Worm (Caenorhabditis elegans) whole organism, L4 larva: ENCODE results near the gene C36E6.2.

ENCODE experiments used
- D1046.2 ChIP-seq: fragments of 200-800 bp; sonication (Bioruptor generic); IDR thresholded peaks from 2 replicates; pipeline ENCODE4 v1.3.6; 2022; ENCODE audit warnings: missing genetic modification characterization, missing compliant biosample characterization
- F10B5.3 ChIP-seq: sonication (generic microtip); optimal IDR thresholded peaks from 2 replicates; lab custom pipeline; 2016; ENCODE audit warnings: mild to moderate bottlenecking, missing genetic modification characterization, missing compliant biosample characterization
- F37D6.2 ChIP-seq: sonication (generic microtip); optimal IDR thresholded peaks from 2 replicates; lab custom pipeline; 2016; ENCODE audit warnings: mild to moderate bottlenecking, missing genetic modification characterization, missing compliant biosample characterization
- F44E2.7 ChIP-seq: fragments of 200-800 bp; sonication (Bioruptor generic); IDR thresholded peaks from 2 replicates; pipeline ENCODE4 v2.1.2; 2022; ENCODE audit warnings: missing genetic modification characterization, missing compliant biosample characterization
- F49E8.2 ChIP-seq: sonication (generic microtip); optimal IDR thresholded peaks from 2 replicates; lab custom pipeline; 2016; ENCODE audit warnings: missing compliant biosample characterization, mild to moderate bottlenecking, missing genetic modification characterization, borderline replicate concordance
- T20F7.1 ChIP-seq: fragments of 200-800 bp; sonication (Bioruptor generic); optimal IDR thresholded peaks from 2 replicates; lab custom pipeline; 2018; ENCODE audit warnings: mild to moderate bottlenecking, missing genetic modification characterization, missing compliant biosample characterization
- Y48G9A.11 ChIP-seq: fragments of 200-800 bp; sonication (Bioruptor generic); IDR thresholded peaks from 2 replicates; pipeline ENCODE4 v1.3.6; 2022; ENCODE audit warnings: missing genetic modification reagents, missing genetic modification characterization, missing compliant biosample characterization
- Y5F2A.4 ChIP-seq: fragments of 200-800 bp; sonication (Bioruptor generic); optimal IDR thresholded peaks from 2 replicates; lab custom pipeline; 2018; ENCODE audit warnings: mild to moderate bottlenecking, missing genetic modification characterization, missing compliant biosample characterization
- Y75B8A.6 ChIP-seq: fragments of 200-800 bp; sonication (Bioruptor generic); IDR thresholded peaks from 2 replicates; pipeline ENCODE4 v1.3.6; 2022; ENCODE audit warnings: missing genetic modification reagents, missing genetic modification characterization, missing compliant biosample characterization
- ZK337.2 ChIP-seq: fragments of 200-800 bp; sonication (Bioruptor generic); IDR thresholded peaks from 2 replicates; pipeline ENCODE4 v1.3.6; 2022; ENCODE audit warnings: missing genetic modification reagents, missing genetic modification characterization, missing compliant biosample characterization
- ZK546.5 ChIP-seq, 2 experiments: sonication (generic microtip); optimal IDR thresholded peaks; 2 replicates each; lab custom pipeline; 2017; ENCODE audit warnings: missing biosample characterization in 2 of 2, missing genetic modification characterization in 2 of 2
- ama-1 ChIP-seq: fragments of 150-350 bp; optimal IDR thresholded peaks from 2 replicates; lab custom pipeline; 2014; ENCODE audit warnings: inconsistent platforms, mixed read lengths
- arid-1 ChIP-seq: fragments of 200-800 bp; sonication (Bioruptor generic); conservative IDR thresholded peaks from 2 replicates; pipeline ENCODE4 v1.3.6; 2022; ENCODE audit warnings: missing genetic modification reagents, missing genetic modification characterization, missing compliant biosample characterization
- attf-4 ChIP-seq: sonication (generic microtip); optimal IDR thresholded peaks from 3 replicates; lab custom pipeline; 2017; ENCODE audit warnings: missing biosample characterization, missing genetic modification characterization
- ceh-32 ChIP-seq: sonication (generic microtip); optimal IDR thresholded peaks from 2 replicates; lab custom pipeline; 2016; ENCODE audit warnings: mild to moderate bottlenecking, missing genetic modification characterization, missing compliant biosample characterization; ENCODE audit not compliant: poor library complexity
- ceh-62 ChIP-seq: sonication (generic microtip); optimal IDR thresholded peaks from 2 replicates; lab custom pipeline; 2017; ENCODE audit warnings: missing biosample characterization, missing genetic modification characterization
- ceh-82 ChIP-seq: sonication (generic microtip); optimal IDR thresholded peaks from 2 replicates; lab custom pipeline; 2017; ENCODE audit warnings: missing biosample characterization, missing genetic modification characterization
- ctbp-1 ChIP-seq: fragments of 200-800 bp; sonication (Bioruptor generic); IDR thresholded peaks from 2 replicates; pipeline ENCODE4 v1.3.6; 2022; ENCODE audit warnings: missing genetic modification reagents, missing genetic modification characterization, missing compliant biosample characterization
- daf-12 ChIP-seq: fragments of 150-350 bp; optimal IDR thresholded peaks from 2 replicates; lab custom pipeline; 2014; ENCODE audit warnings: missing biosample characterization, missing genetic modification reagents, missing genetic modification characterization
- daf-19 ChIP-seq: fragments of 200-800 bp; sonication (Bioruptor generic); conservative IDR thresholded peaks from 2 replicates; pipeline ENCODE4 v1.3.6; 2022; ENCODE audit warnings: missing genetic modification characterization, missing compliant biosample characterization
- dmd-6 ChIP-seq: fragments of 200-800 bp; sonication (Bioruptor generic); IDR thresholded peaks from 2 replicates; pipeline ENCODE4 v1.3.6; 2022; ENCODE audit warnings: missing genetic modification reagents, missing genetic modification characterization, missing compliant biosample characterization
- dmd-9 ChIP-seq: fragments of 200-800 bp; sonication (Bioruptor generic); IDR thresholded peaks from 2 replicates; pipeline ENCODE4 v1.3.6; 2022; ENCODE audit warnings: missing genetic modification reagents, missing genetic modification characterization, missing compliant biosample characterization
- dpl-1 ChIP-seq: fragments of 150-350 bp; optimal IDR thresholded peaks from 2 replicates; lab custom pipeline; 2014; ENCODE audit warnings: missing biosample characterization, missing genetic modification reagents, missing genetic modification characterization
- duxl-1 ChIP-seq: sonication (generic microtip); optimal IDR thresholded peaks from 2 replicates; lab custom pipeline; 2016; ENCODE audit warnings: mild to moderate bottlenecking, missing genetic modification characterization, moderate library complexity, missing compliant biosample characterization; ENCODE audit not compliant: poor library complexity
- egl-27 ChIP-seq: sonication (generic microtip); optimal IDR thresholded peaks from 3 replicates; lab custom pipeline; 2017; ENCODE audit warnings: missing biosample characterization, missing genetic modification reagents, missing genetic modification characterization
- egl-43 ChIP-seq: fragments of 200-800 bp; sonication (Bioruptor generic); IDR thresholded peaks from 2 replicates; pipeline ENCODE4 v1.3.6; 2022; ENCODE audit warnings: missing genetic modification reagents, missing genetic modification characterization, missing compliant biosample characterization
- fkh-10 ChIP-seq: fragments of 150-350 bp; optimal IDR thresholded peaks from 2 replicates; lab custom pipeline; 2014; ENCODE audit warnings: missing biosample characterization, missing genetic modification reagents, missing genetic modification characterization
- hif-1 ChIP-seq, 2 experiments: sonication (generic microtip); optimal IDR thresholded peaks; 2 replicates each; lab custom pipeline; 2016 to 2017; ENCODE audit warnings: missing compliant biosample characterization in 2 of 2, missing genetic modification characterization in 2 of 2, missing genetic modification reagents in 2 of 2, missing genotype in 2 of 2, mild to moderate bottlenecking in 1 of 2
- hlh-11 ChIP-seq: fragments of 200-800 bp; sonication (Bioruptor generic); optimal IDR thresholded peaks from 2 replicates; lab custom pipeline; 2018; ENCODE audit warnings: mild to moderate bottlenecking, missing genetic modification characterization, missing compliant biosample characterization
- jun-1 ChIP-seq: fragments of 150-350 bp; optimal IDR thresholded peaks from 2 replicates; lab custom pipeline; 2014; ENCODE audit warnings: missing biosample characterization, missing genetic modification reagents, missing genetic modification characterization
- lin-29 ChIP-seq: fragments of 200-800 bp; sonication (Bioruptor generic); IDR thresholded peaks from 2 replicates; pipeline ENCODE4 v1.3.6; 2022; ENCODE audit warnings: missing genetic modification reagents, missing genetic modification characterization, missing compliant biosample characterization
- lin-38 ChIP-seq: fragments of 200-800 bp; sonication (Bioruptor generic); IDR thresholded peaks from 2 replicates; pipeline ENCODE4 v1.3.6; 2022; ENCODE audit warnings: missing genetic modification reagents, missing genetic modification characterization, missing compliant biosample characterization
- lin-39 ChIP-seq: fragments of 150-350 bp; optimal IDR thresholded peaks from 2 replicates; lab custom pipeline; 2014; ENCODE audit warnings: missing biosample characterization, missing genetic modification reagents, missing genetic modification characterization
- lir-3 ChIP-seq: sonication (generic microtip); optimal IDR thresholded peaks from 2 replicates; lab custom pipeline; 2016; ENCODE audit warnings: mild to moderate bottlenecking, missing genetic modification characterization, missing compliant biosample characterization
- lsy-2 ChIP-seq, 2 experiments: fragments of 150-350 bp in 1 of 2; sonication (generic microtip) in 1 of 2; optimal IDR thresholded peaks; 2 replicates each; lab custom pipeline; 2014 to 2017; ENCODE audit warnings: missing biosample characterization in 2 of 2, missing genetic modification characterization in 2 of 2
- madf-5 ChIP-seq, 2 experiments: fragments of 200-800 bp; sonication (Bioruptor generic); IDR thresholded peaks; 2 replicates each; pipeline ENCODE4 v1.3.6; 2022; ENCODE audit warnings: missing compliant biosample characterization in 2 of 2, missing genetic modification characterization in 2 of 2
- mdl-1 ChIP-seq, 2 experiments: fragments of 150-350 bp in 1 of 2; sonication (generic microtip) in 1 of 2; optimal IDR thresholded peaks; 2 replicates each; lab custom pipeline; 2014 to 2017; ENCODE audit warnings: missing biosample characterization in 2 of 2, missing genetic modification characterization in 2 of 2
- mdt-29 ChIP-seq: fragments of 200-800 bp; sonication (Bioruptor generic); IDR thresholded peaks from 2 replicates; pipeline ENCODE4 v1.3.6; 2022; ENCODE audit warnings: missing genetic modification reagents, missing genetic modification characterization, missing compliant biosample characterization
- mxl-2 ChIP-seq: fragments of 200-800 bp; sonication (Bioruptor generic); conservative IDR thresholded peaks from 2 replicates; pipeline ENCODE4 v1.3.6; 2022; ENCODE audit warnings: missing genetic modification reagents, missing genetic modification characterization, missing compliant biosample characterization
- nhr-111 ChIP-seq: fragments of 200-800 bp; sonication (Bioruptor generic); optimal IDR thresholded peaks from 2 replicates; lab custom pipeline; 2018; ENCODE audit warnings: mild to moderate bottlenecking, missing genetic modification characterization, missing compliant biosample characterization
- nhr-25 ChIP-seq: sonication (generic microtip); optimal IDR thresholded peaks from 2 replicates; lab custom pipeline; 2017; ENCODE audit warnings: missing genetic modification characterization, mild to moderate bottlenecking, missing compliant biosample characterization, antibody characterized with exemption, moderate library complexity, borderline replicate concordance; ENCODE audit not compliant: insufficient read depth
- nhr-28 ChIP-seq: fragments of 150-350 bp; optimal IDR thresholded peaks from 2 replicates; lab custom pipeline; 2014; ENCODE audit warnings: missing biosample characterization, missing genetic modification characterization
- nhr-76 ChIP-seq: fragments of 150-350 bp; optimal IDR thresholded peaks from 2 replicates; lab custom pipeline; 2014; ENCODE audit warnings: missing biosample characterization, missing genetic modification characterization
- pqm-1 ChIP-seq: sonication (generic microtip); optimal IDR thresholded peaks from 2 replicates; lab custom pipeline; 2017; ENCODE audit warnings: missing biosample characterization, missing genetic modification characterization
- sdz-12 ChIP-seq: fragments of 200-800 bp; sonication (Bioruptor generic); optimal IDR thresholded peaks from 2 replicates; lab custom pipeline; 2018; ENCODE audit warnings: mild to moderate bottlenecking, missing genetic modification characterization, missing compliant biosample characterization
- snpc-1.2 ChIP-seq: fragments of 200-800 bp; sonication (Bioruptor generic); IDR thresholded peaks from 2 replicates; pipeline ENCODE4 v1.3.6; 2022; ENCODE audit warnings: missing genetic modification reagents, missing genetic modification characterization, missing compliant biosample characterization
- spr-1 ChIP-seq: sonication (generic microtip); optimal IDR thresholded peaks from 2 replicates; lab custom pipeline; 2016; ENCODE audit warnings: mild to moderate bottlenecking, missing genetic modification characterization, missing compliant biosample characterization
- tag-97 ChIP-seq: fragments of 200-800 bp; sonication (Bioruptor generic); IDR thresholded peaks from 2 replicates; pipeline ENCODE4 v1.3.6; 2022; ENCODE audit warnings: missing genetic modification characterization, missing compliant biosample characterization
- vab-7 ChIP-seq: fragments of 200-800 bp; sonication (Bioruptor generic); IDR thresholded peaks from 2 replicates; pipeline ENCODE4 v1.3.6; 2022; ENCODE audit warnings: missing genetic modification reagents, missing genetic modification characterization, missing compliant biosample characterization
- zfp-3 ChIP-seq: fragments of 200-800 bp; sonication (Bioruptor generic); conservative IDR thresholded peaks from 2 replicates; pipeline ENCODE4 v1.3.6; 2022; ENCODE audit warnings: missing genetic modification reagents, missing genetic modification characterization, missing compliant biosample characterization
- zip-11 ChIP-seq: fragments of 200-800 bp; sonication (Bioruptor generic); IDR thresholded peaks from 2 replicates; pipeline ENCODE4 v1.3.6; 2022; ENCODE audit warnings: missing genetic modification characterization, missing compliant biosample characterization

The C36E6.2 gene

DNA sequence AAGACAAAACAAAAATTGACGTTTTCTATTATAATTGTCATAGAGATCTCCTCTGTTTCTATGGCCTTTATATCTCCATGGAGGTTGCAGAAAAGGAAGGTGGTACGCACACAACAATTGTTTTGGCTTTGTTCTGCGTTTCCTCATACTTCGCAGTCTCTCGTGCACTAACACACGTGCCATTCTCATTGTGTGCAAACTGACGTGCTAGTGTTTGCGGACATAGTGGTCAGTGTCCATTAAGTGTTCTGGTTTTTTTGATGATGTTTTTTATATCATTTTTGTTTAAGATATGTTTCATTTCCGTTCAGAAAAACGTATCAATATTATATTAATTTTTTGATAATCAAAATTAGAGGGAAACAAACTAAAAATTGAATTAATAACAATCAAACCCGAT lies at the start of gene C36E6.2:
Gene C36E6.2, plus strand, starts transcription at position 261 of the 400 bp plus-strand sequence.
- no peak for TF ChIP-seq mxl-2 (GFP tag; lab: Robert Waterston, UW)
- TF ChIP-seq sdz-12 (GFP tag; lab: Kevin White, UChicago) = no peak
- TF ChIP-seq ceh-82 (tag; lab: Kevin White, UChicago) = no peak
- no peak for TF ChIP-seq jun-1 (tag; lab: Kevin White, UChicago)
- no peak for TF ChIP-seq lir-3 (tag; lab: Kevin White, UChicago)
- no peak for TF ChIP-seq attf-4 (tag; lab: Kevin White, UChicago)
- TF ChIP-seq nhr-76 (tag; lab: Kevin White, UChicago) = no peak
- peak; percentile 77 for TF ChIP-seq nhr-25 (tag; lab: Kevin White, UChicago)
- no peak for TF ChIP-seq egl-27 (tag; lab: Kevin White, UChicago)
- TF ChIP-seq zfp-3 = no peak
- no peak for TF ChIP-seq ama-1 (lab: Kevin White, UChicago)
- TF ChIP-seq hif-1 (tag; optimal IDR thresholded peaks at IDR 0.05; lab: Kevin White, UChicago) = peak in 1 of 2 experiments; percentile 89
- TF ChIP-seq nhr-111 = no peak
- TF ChIP-seq lin-39 (tag; lab: Kevin White, UChicago) = no peak
- no peak for TF ChIP-seq dmd-9 (GFP tag; lab: Robert Waterston, UW)
- TF ChIP-seq ZK337.2 (GFP tag; lab: Robert Waterston, UW) = no peak
- TF ChIP-seq lsy-2 (tag; optimal IDR thresholded peaks at IDR 0.05; lab: Kevin White, UChicago) = peak; percentile 13 to 84
- TF ChIP-seq Y75B8A.6 (GFP tag; lab: Robert Waterston, UW) = no peak
- TF ChIP-seq fkh-10 (GFP tag; lab: Kevin White, UChicago) = peak; percentile 51
- no peak for TF ChIP-seq pqm-1 (tag; lab: Kevin White, UChicago)
- no peak for TF ChIP-seq snpc-1.2 (GFP tag; lab: Robert Waterston, UW)
- TF ChIP-seq arid-1 (GFP tag; lab: Robert Waterston, UW) = no peak
- TF ChIP-seq ctbp-1 (GFP tag; lab: Robert Waterston, UW) = 0 out of 2 replicates have a peak, but pooled peaks have one; percentile 16
- no peak for TF ChIP-seq egl-43
- TF ChIP-seq D1046.2 (GFP tag; lab: Robert Waterston, UW) = no peak
- TF ChIP-seq Y48G9A.11 (GFP tag; lab: Robert Waterston, UW) = no peak
- TF ChIP-seq ceh-62 (tag; lab: Kevin White, UChicago) = no peak
- peak; percentile 74 for TF ChIP-seq nhr-28 (tag; lab: Kevin White, UChicago)
- no peak for TF ChIP-seq ceh-32 (tag; lab: Kevin White, UChicago)
- no peak for TF ChIP-seq mdt-29 (GFP tag; lab: Robert Waterston, UW)
- TF ChIP-seq T20F7.1 (GFP tag; lab: Kevin White, UChicago) = peak; percentile 24
- no peak for TF ChIP-seq Y5F2A.4 (GFP tag; lab: Kevin White, UChicago)
- TF ChIP-seq vab-7 (GFP tag; lab: Robert Waterston, UW) = 0 out of 2 replicates have a peak, but pooled peaks have one; percentile 15
- no peak for TF ChIP-seq F49E8.2 (tag; lab: Kevin White, UChicago)
- no peak for TF ChIP-seq lin-38 (GFP tag; lab: Robert Waterston, UW)
- no peak for TF ChIP-seq daf-19 (GFP tag; lab: Robert Waterston, UW)
- no peak for TF ChIP-seq F44E2.7 (GFP tag; lab: Robert Waterston, UW)
- peak; percentile 67 for TF ChIP-seq hlh-11 (tag; lab: Kevin White, UChicago)
- peak; percentile 25 for TF ChIP-seq F37D6.2 (tag; lab: Kevin White, UChicago)
- peak; percentile 1 for TF ChIP-seq spr-1
- TF ChIP-seq tag-97 (GFP tag; lab: Robert Waterston, UW) = no peak
- TF ChIP-seq daf-12 (tag; lab: Kevin White, UChicago) = no peak
- TF ChIP-seq F10B5.3 = peak; percentile 21
- TF ChIP-seq duxl-1 (tag; lab: Kevin White, UChicago) = peak; percentile 65
- no peak for TF ChIP-seq lin-29 (GFP tag; lab: Robert Waterston, UW)
- TF ChIP-seq ZK546.5 (tag; optimal IDR thresholded peaks at IDR 0.05; lab: Kevin White, UChicago) = no peak
- TF ChIP-seq madf-5 (GFP tag; IDR thresholded peaks at IDR 0.05; lab: Robert Waterston, UW) = no peak
- peak; percentile 62 for TF ChIP-seq dpl-1 (GFP tag; lab: Kevin White, UChicago)
- TF ChIP-seq dmd-6 = peak; percentile 45
- TF ChIP-seq mdl-1 (tag; optimal IDR thresholded peaks at IDR 0.05; lab: Kevin White, UChicago) = peak; percentile 97 to 99
- no peak for TF ChIP-seq zip-11
